Worm (Caenorhabditis elegans) whole organism, mixed stage, embryonic: ENCODE results near the gene T25B6.3.

Experiments used
- ceh-43 ChIP-seq: fragments of 200-800 bp; sonication (Bioruptor generic); optimal IDR thresholded peaks from 2 replicates; lab custom pipeline; 2018; ENCODE audit warnings: mild to moderate bottlenecking, missing genetic modification characterization, moderate library complexity, missing compliant biosample characterization
- cnd-1 ChIP-seq: fragments of 200-800 bp; sonication (Bioruptor generic); optimal IDR thresholded peaks from 2 replicates; lab custom pipeline; 2018; ENCODE audit warnings: mild to moderate bottlenecking, missing genetic modification characterization, missing compliant biosample characterization
- elt-3 ChIP-seq: fragments of 150-350 bp; optimal IDR thresholded peaks from 2 replicates; lab custom pipeline; 2014; ENCODE audit warnings: missing biosample characterization, missing genetic modification characterization
- lsy-2 ChIP-seq: fragments of 150-350 bp; optimal IDR thresholded peaks from 2 replicates; lab custom pipeline; 2014; ENCODE audit warnings: missing biosample characterization, missing genetic modification characterization
- mep-1 ChIP-seq: fragments of 150-350 bp; optimal IDR thresholded peaks from 2 replicates; lab custom pipeline; 2017; ENCODE audit warnings: missing biosample characterization, missing genetic modification reagents, missing genetic modification characterization, inconsistent platforms
- mls-2 ChIP-seq: sonication (generic microtip); optimal IDR thresholded peaks from 2 replicates; lab custom pipeline; 2016; ENCODE audit warnings: mild to moderate bottlenecking, missing genetic modification characterization, moderate library complexity, missing compliant biosample characterization
- nhr-12 ChIP-seq: fragments of 150-350 bp; optimal IDR thresholded peaks from 2 replicates; lab custom pipeline; 2014; ENCODE audit warnings: missing biosample characterization, missing genetic modification characterization
- nhr-28 ChIP-seq: fragments of 150-350 bp; optimal IDR thresholded peaks from 2 replicates; lab custom pipeline; 2014; ENCODE audit warnings: missing biosample characterization, missing genetic modification characterization
- snpc-4 ChIP-seq: fragments of 150-350 bp; optimal IDR thresholded peaks from 2 replicates; lab custom pipeline; 2014; ENCODE audit warnings: missing biosample characterization, missing genetic modification characterization
- unc-120 ChIP-seq: sonication (generic microtip); optimal IDR thresholded peaks from 2 replicates; lab custom pipeline; 2017; ENCODE audit warnings: missing genetic modification characterization, missing compliant biosample characterization; ENCODE audit not compliant: poor library complexity, severe bottlenecking
- unc-62 ChIP-seq: fragments of 150-350 bp; optimal IDR thresholded peaks from 2 replicates; lab custom pipeline; 2014; ENCODE audit warnings: missing biosample characterization, missing genetic modification reagents, missing genetic modification characterization

DNA sequence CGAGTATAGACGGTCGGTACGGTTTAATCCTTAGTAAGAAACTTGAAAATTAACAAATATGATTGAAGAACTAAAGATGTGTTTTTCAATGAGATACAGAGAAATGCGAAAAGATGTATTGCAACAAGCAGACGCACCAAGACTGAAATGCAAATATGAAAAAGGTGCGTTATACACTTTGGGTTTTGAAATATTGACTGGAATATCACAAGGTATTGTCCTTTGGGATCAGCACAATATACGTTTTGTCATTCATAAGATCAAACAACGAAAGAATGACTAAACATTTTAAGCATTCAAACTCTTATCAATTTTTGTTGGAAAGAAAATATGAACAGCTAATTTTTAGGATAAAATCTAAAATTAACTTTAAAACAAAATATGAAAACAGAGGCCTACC, 4.6 kb upstream of the T25B6.3 start, which contains the start of gene T25B6.6:
- TF ChIP-seq lsy-2 (tag; lab: Kevin White, UChicago) (no peak), nhr-12 (tag; lab: Kevin White, UChicago) (no peak), nhr-28 (tag; lab: Kevin White, UChicago) (no peak), unc-120 (tag; lab: Kevin White, UChicago) (no peak), ceh-43 (GFP tag; lab: Kevin White, UChicago) (no peak), cnd-1 (tag; lab: Kevin White, UChicago) (no peak), elt-3 (tag; lab: Kevin White, UChicago) (no peak), mls-2 (tag; lab: Kevin White, UChicago) (no peak), snpc-4 (tag; lab: Kevin White, UChicago) (no peak), unc-62 (no peak), mep-1 (no peak)
